Worm (Caenorhabditis elegans) whole organism, early embryonic: Measurements from ENCODE around the gene T23B7.2.

Source experiments
- ceh-36 ChIP-seq: sonication (generic microtip); optimal IDR thresholded peaks from 2 replicates; lab custom pipeline; 2016; ENCODE audit warnings: missing genetic modification characterization, inconsistent platforms, missing compliant biosample characterization
- ets-7 ChIP-seq: sonication (generic microtip); optimal IDR thresholded peaks from 2 replicates; lab custom pipeline; 2016; ENCODE audit warnings: missing genotype, missing genetic modification characterization, missing compliant biosample characterization
- flt-1 ChIP-seq: fragments of 200-800 bp; sonication (Bioruptor generic); IDR thresholded peaks from 2 replicates; pipeline ENCODE4 v1.3.6; 2022; ENCODE audit warnings: missing genetic modification characterization, missing compliant biosample characterization
- scrt-1 ChIP-seq: fragments of 200-800 bp; sonication (Bioruptor generic); IDR thresholded peaks from 2 replicates; pipeline ENCODE4 v1.3.6; 2022; ENCODE audit warnings: missing genetic modification characterization, missing compliant biosample characterization

- TF ChIP-seq ceh-36 (tag; lab: Kevin White, UChicago) (no peak), ets-7 (tag; lab: Kevin White, UChicago) (no peak), flt-1 (GFP tag; lab: Robert Waterston, UW) (no peak), scrt-1 (GFP tag; lab: Robert Waterston, UW) (no peak)
Measured at ce11 chrII:4805799-4806198, 36.2 kb downstream of the T23B7.2 start.
